Fruit fly (Drosophila melanogaster): ENCODE data around the gene Eip93F.

DNA sequence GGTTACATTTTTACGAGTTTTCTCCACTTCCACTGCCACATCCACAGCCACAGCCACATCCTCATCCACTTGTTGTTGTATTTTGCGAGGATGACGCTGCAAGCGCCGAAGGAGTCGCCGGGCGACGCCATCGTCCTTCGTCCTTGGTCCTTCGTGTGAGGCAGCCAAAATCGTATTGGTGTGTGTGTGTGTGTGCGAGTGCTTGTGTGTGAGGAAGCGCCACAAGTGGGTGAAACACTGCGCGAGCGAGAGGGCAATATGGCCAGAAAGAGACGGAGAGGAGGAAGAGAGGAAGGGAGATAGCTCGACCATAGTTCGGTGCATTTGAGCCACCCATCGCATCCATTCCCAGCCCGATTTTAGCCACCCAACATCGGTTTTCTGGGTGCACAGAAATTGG, 15.5 kb downstream of the Eip93F start:
- TF ChIP-seq Ets96B (tag; optimal IDR thresholded peaks at IDR 0.05): no peak
- no peak for TF ChIP-seq CG6276 (GFP tag; optimal IDR thresholded peaks at IDR 0.05)
- no peak for TF ChIP-seq CG9139 (GFP tag; optimal IDR thresholded peaks at IDR 0.05)
- TF ChIP-seq OdsH (GFP tag; optimal IDR thresholded peaks at IDR 0.05): no peak
- TF ChIP-seq CG11762 (GFP tag; optimal IDR thresholded peaks at IDR 0.05; ENCODE audit: insufficient read depth): no peak
- TF ChIP-seq vri (GFP tag; optimal IDR thresholded peaks at IDR 0.05): no peak

Data from whole organism, prepupa.